Worm (Caenorhabditis elegans) whole organism, L1 larva: Measurements from ENCODE around the gene nifk-1.

Source experiments
- C04F5.9 ChIP-seq: sonication (generic microtip); optimal IDR thresholded peaks from 2 replicates; lab custom pipeline; 2016; ENCODE audit warnings: missing genetic modification characterization, missing compliant biosample characterization
- ama-1 ChIP-seq: fragments of 150-350 bp; optimal IDR thresholded peaks from 2 replicates; lab custom pipeline; 2014
- fkh-10 ChIP-seq: sonication (generic microtip); optimal IDR thresholded peaks from 2 replicates; lab custom pipeline; 2017; ENCODE audit warnings: missing biosample characterization, missing genetic modification reagents, missing genetic modification characterization
- fos-1 ChIP-seq: fragments of 150-350 bp; optimal IDR thresholded peaks from 2 replicates; lab custom pipeline; 2014; ENCODE audit warnings: missing biosample characterization, missing genetic modification characterization
- hlh-4 ChIP-seq: sonication (generic microtip); optimal IDR thresholded peaks from 2 replicates; lab custom pipeline; 2016; ENCODE audit warnings: mild to moderate bottlenecking, missing genetic modification characterization, missing compliant biosample characterization
- mdl-1 ChIP-seq, 2 experiments: fragments of 150-350 bp; optimal IDR thresholded peaks; 2 replicates each; lab custom pipeline; 2014 to 2017; ENCODE audit warnings: missing biosample characterization in 2 of 2, missing genetic modification characterization in 2 of 2, inconsistent platforms in 1 of 2
- nhr-20 ChIP-seq: sonication (generic microtip); optimal IDR thresholded peaks from 2 replicates; lab custom pipeline; 2016; ENCODE audit warnings: mild to moderate bottlenecking, missing genetic modification characterization, missing compliant biosample characterization
- nhr-47 ChIP-seq: sonication (generic microtip); optimal IDR thresholded peaks from 2 replicates; lab custom pipeline; 2016; ENCODE audit warnings: mild to moderate bottlenecking, missing genetic modification characterization, moderate library complexity, missing compliant biosample characterization
- snpc-4 ChIP-seq: fragments of 150-350 bp; optimal IDR thresholded peaks from 2 replicates; lab custom pipeline; 2014; ENCODE audit warnings: missing biosample characterization, missing genetic modification characterization

ce11 chrIII:4679963-4680484, 13.1 kb downstream of the nifk-1 start, which contains the start of gene srg-11:
- TF ChIP-seq fkh-10 (GFP tag; lab: Kevin White, UChicago) (no peak), C04F5.9 (tag; lab: Kevin White, UChicago) (no peak), fos-1 (tag; lab: Kevin White, UChicago) (no peak), snpc-4 (no peak), ama-1 (lab: Kevin White, UChicago) (no peak), nhr-47 (tag; lab: Kevin White, UChicago) (no peak), hlh-4 (tag; lab: Kevin White, UChicago) (no peak), mdl-1 (tag; optimal IDR thresholded peaks at IDR 0.05; lab: Kevin White, UChicago) (no peak), nhr-20 (tag; lab: Kevin White, UChicago) (no peak)
